Worm (Caenorhabditis elegans): ENCODE data around the gene pnc-1.

- TF ChIP-seq ama-1 (optimal IDR thresholded peaks at IDR 0.05) (no peak), nhr-232 (tag; optimal IDR thresholded peaks at IDR 0.05) (no peak), unc-86 (tag; optimal IDR thresholded peaks at IDR 0.05) (no peak), tbx-7 (tag; optimal IDR thresholded peaks at IDR 0.05) (no peak)
Measured at ce11 chrIV:174115-174514, 10.2 kb upstream of the pnc-1 start.

All from whole organism, late embryonic.